Fruit fly (Drosophila melanogaster) whole organism, embryonic: ENCODE data around the gene CG32040.

Experiments used
- CG10321 ChIP-seq: fragments of 200-800 bp; sonication (Bioruptor generic); IDR thresholded peaks from 2 replicates; pipeline ENCODE4 v1.3.6; 2022; ENCODE audit warnings: missing biosample characterization, missing genetic modification characterization
- CG15073 ChIP-seq: fragments of 200-800 bp; sonication (Bioruptor generic); optimal IDR thresholded peaks from 2 replicates; lab custom pipeline; 2016; ENCODE audit warnings: missing biosample characterization, missing genetic modification characterization
- CG42726 ChIP-seq: fragments of 200-800 bp; sonication (Bioruptor generic); IDR thresholded peaks from 2 replicates; pipeline ENCODE4 v1.3.6; 2022; ENCODE audit warnings: missing biosample characterization, missing genetic modification characterization; ENCODE audit not compliant: partially characterized antibody
- Dref ChIP-seq: fragments of 200-800 bp; sonication (Bioruptor generic); IDR thresholded peaks from 2 replicates; pipeline ENCODE4 v1.3.6; 2022; ENCODE audit warnings: missing biosample characterization, missing genetic modification characterization
- NFAT ChIP-seq: fragments of 200-800 bp; sonication (Bioruptor generic); IDR thresholded peaks from 2 replicates; pipeline ENCODE4 v1.3.6; 2022; ENCODE audit warnings: missing biosample characterization, missing genetic modification characterization
- bsh ChIP-seq, 2 experiments: fragments of 200-800 bp; sonication (Bioruptor generic); optimal IDR thresholded peaks; 2 replicates each; lab custom pipeline; 2017 to 2018; ENCODE audit warnings: mild to moderate bottlenecking in 2 of 2, missing biosample characterization in 2 of 2, missing genetic modification characterization in 2 of 2, moderate library complexity in 1 of 2
- her ChIP-seq: fragments of 200-800 bp; sonication (Bioruptor generic); optimal IDR thresholded peaks from 2 replicates; lab custom pipeline; 2016; ENCODE audit warnings: missing biosample characterization, missing genetic modification characterization
- jing ChIP-seq: fragments of 200-800 bp; sonication (Bioruptor generic); optimal IDR thresholded peaks from 2 replicates; lab custom pipeline; 2018; ENCODE audit warnings: missing biosample characterization, mild to moderate bottlenecking, missing genetic modification characterization
- pan ChIP-seq, 4 experiments: fragments of >200 bp in 3 of 4; fragments of 200-800 bp in 1 of 4; sonication (Bioruptor generic) in 1 of 4; optimal IDR thresholded peaks in 3 of 4; IDR thresholded peaks in 1 of 4; 2 replicates each; pipeline versions ENCODE4 v1.3.6 to Lab custom; 2017 to 2022; ENCODE audit warnings: missing biosample characterization in 2 of 4, missing genetic modification characterization in 2 of 4, mixed read lengths in 1 of 4

- TF ChIP-seq NFAT (GFP tag; lab: Robert Waterston, UW) (peak; percentile 64; the same call in 1 of the 2 replicates), pan (optimal IDR thresholded peaks at IDR 0.05; lab: Kevin White, UChicago) (no peak), pan (GFP tag; optimal IDR thresholded peaks at IDR 0.05 in 1 of 2, IDR thresholded peaks at IDR 0.05 in 1 of 2) (peak in 1 of 2 experiments; percentile 52), CG42726 (GFP tag; lab: Robert Waterston, UW) (no peak), jing (GFP tag; lab: Kevin White, UChicago) (no peak), CG10321 (no peak), CG15073 (GFP tag; lab: Kevin White, UChicago) (no peak), Dref (no peak), bsh (GFP tag; optimal IDR thresholded peaks at IDR 0.05; lab: Kevin White, UChicago) (no peak), her (GFP tag; lab: Kevin White, UChicago) (no peak)
Measured at dm6 chr3L:9333745-9334382, 20.0 kb upstream of the CG32040 start, which contains the start of gene PGRP-LA.
